Fruit fly (Drosophila melanogaster): ENCODE measurements around the gene CG32462.
A peak's percentile ranks its signal among the peaks of the same experiment; 100 is the strongest.

CG32462 gene

dm6 chr3L:22848940-22849339 lies 4.4 kb downstream of the CG32462 start:
- no peak for TF ChIP-seq Pif1B (GFP tag; optimal IDR thresholded peaks at IDR 0.05)
- TF ChIP-seq EcR (GFP tag; optimal IDR thresholded peaks at IDR 0.05) = peak; percentile 64
- 0 out of 3 replicates have a peak, but pooled peaks have one; percentile 45 for TF ChIP-seq CG4496 (GFP tag; IDR thresholded peaks at IDR 0.05)

dm6 chr3L:22847679-22848118 lies 5.6 kb downstream of the CG32462 start:
- TF ChIP-seq EcR (GFP tag; optimal IDR thresholded peaks at IDR 0.05) (peak; percentile 16), gl (tag; optimal IDR thresholded peaks at IDR 0.05) (peak; percentile 64), Pif1B (GFP tag; optimal IDR thresholded peaks at IDR 0.05) (no peak), Snoo (tag; optimal IDR thresholded peaks at IDR 0.05) (peak; percentile 3), CG4496 (GFP tag; IDR thresholded peaks at IDR 0.05) (0 out of 3 replicates have a peak, but pooled peaks have one; percentile 41), Ets98B (GFP tag; IDR thresholded peaks at IDR 0.05) (peak; percentile 26; the same call in 1 of the 2 replicates), D1 (tag; optimal IDR thresholded peaks at IDR 0.05) (no peak), CG10348 (GFP tag; IDR thresholded peaks at IDR 0.05) (no peak), CG14655 (GFP tag; optimal IDR thresholded peaks at IDR 0.05) (no peak), CG12605 (GFP tag; IDR thresholded peaks at IDR 0.05) (peak; percentile 33; the same call in 1 of the 2 replicates), CG32121 (GFP tag; IDR thresholded peaks at IDR 0.05) (no peak), fd96Ca (GFP tag; IDR thresholded peaks at IDR 0.05) (0 out of 3 replicates have a peak, but pooled peaks have one; percentile 27), CG13204 (GFP tag; optimal IDR thresholded peaks at IDR 0.05) (peak; percentile 24), CG15710 (tag; optimal IDR thresholded peaks at IDR 0.05) (no peak), CG34367 (tag; optimal IDR thresholded peaks at IDR 0.05) (no peak), Pif1A (GFP tag; optimal IDR thresholded peaks at IDR 0.05) (no peak), CG8301 (tag; optimal IDR thresholded peaks at IDR 0.05) (no peak), rn (GFP tag; IDR thresholded peaks at IDR 0.05) (no peak), CG8159 (tag; optimal IDR thresholded peaks at IDR 0.05) (peak; percentile 11), CG9948 (tag; optimal IDR thresholded peaks at IDR 0.05) (no peak), CG17806 (tag; optimal IDR thresholded peaks at IDR 0.05) (no peak)

dm6 chr3L:22843094-22843493 lies 10.2 kb downstream of the CG32462 start:
- no peak for TF ChIP-seq CG17806 (tag; optimal IDR thresholded peaks at IDR 0.05)

- TF ChIP-seq rn (GFP tag; IDR thresholded peaks at IDR 0.05) (peak; percentile 46; the same call in 1 of the 2 replicates), CG15710 (tag; optimal IDR thresholded peaks at IDR 0.05) (peak; percentile 63), D1 (tag; optimal IDR thresholded peaks at IDR 0.05) (no peak), CG8159 (tag; optimal IDR thresholded peaks at IDR 0.05) (peak; percentile 55), CG17806 (tag; optimal IDR thresholded peaks at IDR 0.05) (peak; percentile 18), CG32121 (GFP tag; IDR thresholded peaks at IDR 0.05) (no peak; the same call in 1 of the 2 replicates), Snoo (tag; optimal IDR thresholded peaks at IDR 0.05) (peak; percentile 46), CG13204 (GFP tag; optimal IDR thresholded peaks at IDR 0.05) (peak; percentile 97), EcR (GFP tag; optimal IDR thresholded peaks at IDR 0.05) (peak; percentile 98), Pif1A (GFP tag; optimal IDR thresholded peaks at IDR 0.05) (peak; percentile 45), CG4496 (GFP tag; IDR thresholded peaks at IDR 0.05) (peak; percentile 56), CG12605 (GFP tag; IDR thresholded peaks at IDR 0.05) (peak; percentile 7; the same call in 1 of the 2 replicates), CG10348 (GFP tag; IDR thresholded peaks at IDR 0.05) (no peak), CG9948 (tag; optimal IDR thresholded peaks at IDR 0.05) (peak; percentile 33), Pif1B (GFP tag; optimal IDR thresholded peaks at IDR 0.05) (peak; percentile 46), Ets98B (GFP tag; IDR thresholded peaks at IDR 0.05) (peak; percentile 47), CG34367 (tag; optimal IDR thresholded peaks at IDR 0.05) (peak; percentile 37), CG14655 (GFP tag; optimal IDR thresholded peaks at IDR 0.05) (peak; percentile 63), fd96Ca (GFP tag; IDR thresholded peaks at IDR 0.05) (peak; percentile 56; the same call in 1 of the 3 replicates), gl (tag; optimal IDR thresholded peaks at IDR 0.05) (peak; percentile 76), CG8301 (tag; optimal IDR thresholded peaks at IDR 0.05) (peak; percentile 39)
Measured at dm6 chr3L:22839726-22840228, 13.5 kb downstream of the CG32462 start.

dm6 chr3L:22839243-22839642 lies 14.1 kb downstream of the CG32462 start:
- TF ChIP-seq CG13204 (GFP tag; optimal IDR thresholded peaks at IDR 0.05) = no peak
- no peak for TF ChIP-seq D1 (tag; optimal IDR thresholded peaks at IDR 0.05)
- no peak for TF ChIP-seq CG9948 (tag; optimal IDR thresholded peaks at IDR 0.05)

- peak; percentile 9 for TF ChIP-seq CG14655 (GFP tag; optimal IDR thresholded peaks at IDR 0.05)
- no peak for TF ChIP-seq D1 (tag; optimal IDR thresholded peaks at IDR 0.05)
- TF ChIP-seq gl (tag; optimal IDR thresholded peaks at IDR 0.05) = no peak
- TF ChIP-seq CG12605 (GFP tag; IDR thresholded peaks at IDR 0.05) = peak; percentile 57
- no peak for TF ChIP-seq Pif1A (GFP tag; optimal IDR thresholded peaks at IDR 0.05)
- TF ChIP-seq EcR (GFP tag; optimal IDR thresholded peaks at IDR 0.05) = peak; percentile 53
- TF ChIP-seq CG15710 (tag; optimal IDR thresholded peaks at IDR 0.05) = no peak
- TF ChIP-seq CG9948 (tag; optimal IDR thresholded peaks at IDR 0.05) = no peak
- no peak for TF ChIP-seq CG17806 (tag; optimal IDR thresholded peaks at IDR 0.05)
- TF ChIP-seq Ets98B (GFP tag; IDR thresholded peaks at IDR 0.05) = peak; percentile 65
- TF ChIP-seq CG32121 (GFP tag; IDR thresholded peaks at IDR 0.05) = peak; percentile 62; the same call in 1 of the 2 replicates
- TF ChIP-seq fd96Ca (GFP tag; IDR thresholded peaks at IDR 0.05) = peak; percentile 46; the same call in 2 of the 3 replicates
- no peak for TF ChIP-seq CG13204 (GFP tag; optimal IDR thresholded peaks at IDR 0.05)
- TF ChIP-seq CG4496 (GFP tag; IDR thresholded peaks at IDR 0.05) = peak; percentile 74; the same call in 1 of the 3 replicates
Measured at dm6 chr3L:22837651-22838614, 15.4 kb downstream of the CG32462 start.

All from whole organism, pupa.